Worm (Caenorhabditis elegans) whole organism, L4 larva: ENCODE data around the gene C27A7.9.

Source experiments
- ceh-28 ChIP-seq: fragments of 150-350 bp; optimal IDR thresholded peaks from 2 replicates; lab custom pipeline; 2014; ENCODE audit warnings: missing biosample characterization, missing genetic modification reagents, missing genetic modification characterization
- snpc-4 ChIP-seq: fragments of 150-350 bp; optimal IDR thresholded peaks from 2 replicates; lab custom pipeline; 2014; ENCODE audit warnings: missing biosample characterization, missing genetic modification characterization
- zag-1 ChIP-seq: fragments of 150-350 bp; optimal IDR thresholded peaks from 2 replicates; lab custom pipeline; 2014; ENCODE audit warnings: missing biosample characterization, missing genetic modification characterization

DNA sequence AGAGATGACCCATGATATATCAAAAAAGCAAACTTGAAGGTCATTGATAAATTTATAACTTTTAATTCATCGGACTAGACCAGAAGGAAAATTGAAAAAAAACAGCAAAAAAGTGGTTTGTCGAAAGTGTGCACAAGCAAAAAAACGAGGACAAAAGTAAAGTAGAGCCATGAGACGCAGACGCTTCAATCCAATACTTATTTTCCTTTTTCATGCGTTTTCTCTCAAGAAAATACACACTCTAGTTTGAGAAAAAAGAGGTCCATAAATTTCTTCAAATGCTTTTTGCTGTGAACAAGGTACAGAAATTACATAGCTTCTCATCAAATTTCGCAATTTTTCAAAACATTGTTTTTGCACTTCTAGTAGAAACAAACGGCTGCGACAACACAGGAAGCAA, 6.7 kb upstream of the C27A7.9 start:
- no peak for TF ChIP-seq zag-1 (tag; lab: Kevin White, UChicago)
- TF ChIP-seq ceh-28 (tag; lab: Kevin White, UChicago): no peak
- TF ChIP-seq snpc-4: no peak
